Worm (Caenorhabditis elegans) whole organism, early embryonic: ENCODE measurements around the gene tbb-2.

Experiments
- B0310.2 ChIP-seq: sonication (generic microtip); optimal IDR thresholded peaks from 2 replicates; lab custom pipeline; 2016; ENCODE audit warnings: mild to moderate bottlenecking, missing genetic modification characterization, missing compliant biosample characterization
- ama-1 ChIP-seq: fragments of 150-350 bp; optimal IDR thresholded peaks from 2 replicates; lab custom pipeline; 2014
- ceh-13 ChIP-seq: fragments of 200-800 bp; sonication (Bioruptor generic); optimal IDR thresholded peaks from 2 replicates; lab custom pipeline; 2018; ENCODE audit warnings: mild to moderate bottlenecking, missing genetic modification characterization, missing compliant biosample characterization
- ceh-36 ChIP-seq: sonication (generic microtip); optimal IDR thresholded peaks from 2 replicates; lab custom pipeline; 2016; ENCODE audit warnings: missing genetic modification characterization, inconsistent platforms, missing compliant biosample characterization
- hmbx-1 ChIP-seq: sonication (generic microtip); optimal IDR thresholded peaks from 2 replicates; lab custom pipeline; 2016; ENCODE audit warnings: mild to moderate bottlenecking, missing genetic modification characterization, missing compliant biosample characterization
- tbx-11 ChIP-seq: fragments of 200-800 bp; sonication (Bioruptor generic); IDR thresholded peaks from 2 replicates; pipeline ENCODE4 v1.3.6; 2022; ENCODE audit warnings: missing genetic modification characterization, missing compliant biosample characterization

DNA sequence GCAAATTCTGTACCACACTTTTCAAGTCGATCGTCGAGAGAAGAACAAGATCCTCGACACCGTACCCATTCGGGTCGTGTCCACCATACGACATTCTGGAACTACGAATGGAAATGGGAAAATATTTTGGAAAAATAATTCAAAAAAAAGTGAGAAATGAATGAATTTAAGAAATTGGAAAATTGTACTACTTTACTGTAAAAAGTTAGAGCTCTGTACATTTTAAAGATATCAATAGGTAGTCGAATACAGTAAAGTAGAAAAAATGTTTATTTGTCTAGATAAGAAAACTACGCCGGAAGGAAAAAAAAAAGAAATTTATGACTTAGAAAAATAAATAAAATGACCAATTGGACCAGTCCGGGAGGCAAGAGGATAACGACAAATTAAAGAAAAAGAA is 19.3 kb upstream of the tbb-2 start, which contains the start of gene hum-5:
- no peak for TF ChIP-seq ama-1 (lab: Kevin White, UChicago)
- TF ChIP-seq B0310.2 (tag; lab: Kevin White, UChicago) = no peak
- TF ChIP-seq ceh-36 (tag; lab: Kevin White, UChicago) = no peak
- TF ChIP-seq tbx-11 (GFP tag; lab: Robert Waterston, UW) = no peak
- no peak for TF ChIP-seq ceh-13 (GFP tag; lab: Kevin White, UChicago)
- TF ChIP-seq hmbx-1 (tag; lab: Kevin White, UChicago) = no peak
